Worm (Caenorhabditis elegans) whole organism, midembryonic: ENCODE measurements around the gene Y41C4A.12.

Source experiments
- cog-1 ChIP-seq: sonication (generic microtip); optimal IDR thresholded peaks from 2 replicates; lab custom pipeline; 2016; ENCODE audit warnings: missing genetic modification characterization, missing compliant biosample characterization
- flt-1 ChIP-seq: fragments of 200-800 bp; sonication (Bioruptor generic); IDR thresholded peaks from 2 replicates; pipeline ENCODE4 v1.3.6; 2022; ENCODE audit warnings: missing genetic modification characterization, missing compliant biosample characterization
- med-1 ChIP-seq: sonication (generic microtip); optimal IDR thresholded peaks from 2 replicates; lab custom pipeline; 2017; ENCODE audit warnings: missing genetic modification characterization, mild to moderate bottlenecking, missing compliant biosample characterization, antibody characterized with exemption, missing genetic modification reagents; ENCODE audit not compliant: insufficient read depth
- ref-1 ChIP-seq: fragments of 200-800 bp; sonication (Bioruptor generic); conservative IDR thresholded peaks from 2 replicates; pipeline ENCODE4 v1.3.6; 2022; ENCODE audit warnings: missing genetic modification reagents, missing genetic modification characterization, missing compliant biosample characterization
- tab-1 ChIP-seq: fragments of 200-800 bp; sonication (Bioruptor generic); IDR thresholded peaks from 2 replicates; pipeline ENCODE4 v1.3.6; 2022; ENCODE audit warnings: missing genetic modification characterization, missing compliant biosample characterization
- ztf-23 ChIP-seq: fragments of 200-800 bp; sonication (Bioruptor generic); IDR thresholded peaks from 2 replicates; pipeline ENCODE4 v1.3.6; 2022; ENCODE audit warnings: missing genetic modification reagents, missing genetic modification characterization, missing compliant biosample characterization
- ztf-29 ChIP-seq: fragments of 200-800 bp; sonication (Bioruptor generic); IDR thresholded peaks from 2 replicates; pipeline ENCODE4 v1.3.6; 2022; ENCODE audit warnings: missing genetic modification reagents, missing genetic modification characterization, missing compliant biosample characterization

- no peak for TF ChIP-seq tab-1 (GFP tag; lab: Robert Waterston, UW)
- no peak for TF ChIP-seq ref-1 (GFP tag; lab: Robert Waterston, UW)
- no peak for TF ChIP-seq med-1
- TF ChIP-seq flt-1 (GFP tag; lab: Robert Waterston, UW): no peak; the same call in 1 of the 2 replicates
- no peak for TF ChIP-seq ztf-29
- TF ChIP-seq cog-1 (tag; lab: Kevin White, UChicago): no peak
- no peak for TF ChIP-seq ztf-23
Observed at ce11 chrIII:11774508-11775000, 48.1 kb upstream of the Y41C4A.12 start, which contains the start of gene immp-1.
